Worm (Caenorhabditis elegans) whole organism, mixed stage, embryonic: ENCODE results near the gene nmr-1.

Experiments
- ceh-83 ChIP-seq: fragments of 200-800 bp; sonication (Bioruptor generic); optimal IDR thresholded peaks from 2 replicates; lab custom pipeline; 2018; ENCODE audit warnings: mild to moderate bottlenecking, missing genetic modification characterization, missing compliant biosample characterization
- ces-1 ChIP-seq: fragments of 150-350 bp; optimal IDR thresholded peaks from 2 replicates; lab custom pipeline; 2014; ENCODE audit warnings: missing biosample characterization, missing genetic modification reagents, missing genetic modification characterization
- lin-13 ChIP-seq: fragments of 150-350 bp; optimal IDR thresholded peaks from 2 replicates; lab custom pipeline; 2014; ENCODE audit warnings: missing biosample characterization, missing genetic modification characterization
- unc-62 ChIP-seq: fragments of 150-350 bp; optimal IDR thresholded peaks from 2 replicates; lab custom pipeline; 2014; ENCODE audit warnings: missing biosample characterization, missing genetic modification reagents, missing genetic modification characterization

DNA sequence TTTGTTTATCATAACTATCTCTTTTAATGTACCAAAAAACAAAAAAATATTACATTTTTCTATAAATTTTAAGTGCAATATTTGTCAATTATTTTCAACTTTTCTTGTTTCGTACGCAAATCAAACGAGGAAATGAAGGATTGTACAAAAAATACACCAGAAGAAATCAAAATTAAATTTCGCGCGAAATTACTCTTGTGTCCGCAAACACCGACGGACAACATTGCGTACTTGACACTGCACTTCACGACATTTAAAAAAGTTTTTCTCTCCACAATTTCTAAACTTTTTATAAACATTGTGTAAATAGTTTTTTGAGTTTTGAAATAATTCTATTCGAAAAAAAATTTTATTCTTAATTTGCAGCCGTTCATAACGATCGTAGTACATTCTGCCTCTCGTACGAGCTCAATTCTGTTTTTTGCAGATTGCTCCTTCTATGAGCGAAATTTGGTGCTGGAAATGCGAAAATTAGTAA lies 27.6 kb upstream of the nmr-1 start, which contains the start of gene mrps-16:
- no peak for TF ChIP-seq unc-62 (GFP tag; lab: Kevin White, UChicago)
- no peak for TF ChIP-seq ceh-83 (GFP tag; lab: Kevin White, UChicago)
- peak; percentile 42 for TF ChIP-seq lin-13 (tag; lab: Kevin White, UChicago)
- TF ChIP-seq ces-1 (GFP tag; lab: Kevin White, UChicago), result peak; percentile 84
